Fruit fly (Drosophila melanogaster): ENCODE measurements around the gene Sdic3.
A peak's percentile ranks its signal among the peaks of the same experiment; 100 is the strongest.

Gene Sdic3

dm6 chrX:20235794-20236513 lies 41.9 kb upstream of the Sdic3 start, which contains the start of gene sw (continued):
- TF ChIP-seq CG8359 (GFP tag; optimal IDR thresholded peaks at IDR 0.05; ENCODE audit: borderline replicate concordance) (no peak), ewg (GFP tag; optimal IDR thresholded peaks at IDR 0.05) (peak; percentile 33), CG10959 (GFP tag; IDR thresholded peaks at IDR 0.05) (no peak), zfh1 (GFP tag; IDR thresholded peaks at IDR 0.05) (peak; percentile 77), Dref (GFP tag; IDR thresholded peaks at IDR 0.05) (peak; percentile 54), CG2129 (GFP tag; IDR thresholded peaks at IDR 0.05; ENCODE audit: partially characterized antibody) (peak; percentile 75), Kr (GFP tag; optimal IDR thresholded peaks at IDR 0.05) (no peak), CG11093 (GFP tag; IDR thresholded peaks at IDR 0.05) (peak; percentile 69; the same call in 2 of the 3 replicates), CG15601 (tag; optimal IDR thresholded peaks at IDR 0.05) (peak; percentile 47), inv (GFP tag; IDR thresholded peaks at IDR 0.05; ENCODE audit: partially characterized antibody) (peak; percentile 95), CG12104 (GFP tag; optimal IDR thresholded peaks at IDR 0.05) (no peak), CG9437 (GFP tag; optimal IDR thresholded peaks at IDR 0.05) (peak; percentile 6), CG8944 (GFP tag; optimal IDR thresholded peaks at IDR 0.05) (peak; percentile 54), CG2202 (tag; optimal IDR thresholded peaks at IDR 0.05) (peak; percentile 6), nau (GFP tag; optimal IDR thresholded peaks at IDR 0.05) (no peak), chn (GFP tag; optimal IDR thresholded peaks at IDR 0.05) (peak; percentile 41), CG6254 (GFP tag; optimal IDR thresholded peaks at IDR 0.05) (no peak), NfI (GFP tag; optimal IDR thresholded peaks at IDR 0.05) (peak; percentile 61), cas (GFP tag; IDR thresholded peaks at IDR 0.05) (peak; percentile 77), CG12299 (tag; optimal IDR thresholded peaks at IDR 0.05) (peak; percentile 28), CG9932 (GFP tag; IDR thresholded peaks at IDR 0.05) (peak; percentile 92), tll (GFP tag; optimal IDR thresholded peaks at IDR 0.05) (peak; percentile 49 to 71), CG6854 (GFP tag; optimal IDR thresholded peaks at IDR 0.05) (no peak), maf-S (GFP tag; optimal IDR thresholded peaks at IDR 0.05) (no peak), insv (GFP tag; optimal IDR thresholded peaks at IDR 0.05) (no peak), so (GFP tag; IDR thresholded peaks at IDR 0.05) (no peak), abd-A (tag; optimal IDR thresholded peaks at IDR 0.05) (no peak), CG7963 (GFP tag; IDR thresholded peaks at IDR 0.05; ENCODE audit: partially characterized antibody) (peak; percentile 80), CG12219 (GFP tag; optimal IDR thresholded peaks at IDR 0.05) (peak; percentile 18), ken (GFP tag; IDR thresholded peaks at IDR 0.05) (0 out of 3 replicates have a peak, but pooled peaks have one; percentile 49), pros (GFP tag; optimal IDR thresholded peaks at IDR 0.05) (no peak), vvl (GFP tag; IDR thresholded peaks at IDR 0.05) (peak; percentile 54), CG1024 (GFP tag; IDR thresholded peaks at IDR 0.05) (no peak), nerfin-2 (GFP tag; IDR thresholded peaks at IDR 0.05; ENCODE audit: partially characterized antibody) (peak; percentile 75), tin (GFP tag; optimal IDR thresholded peaks at IDR 0.05) (peak; percentile 59), CG3163 (GFP tag; optimal IDR thresholded peaks at IDR 0.05) (peak; percentile 46), NFAT (GFP tag; IDR thresholded peaks at IDR 0.05) (peak; percentile 77), CG7839 (tag; optimal IDR thresholded peaks at IDR 0.05) (peak; percentile 63), Mad (GFP tag; optimal IDR thresholded peaks at IDR 0.05) (peak; percentile 45), gro (GFP tag; optimal IDR thresholded peaks at IDR 0.05) (peak; percentile 23), Vsx1 (GFP tag; optimal IDR thresholded peaks at IDR 0.05) (no peak), run (tag; optimal IDR thresholded peaks at IDR 0.05) (no peak), Hey (tag; optimal IDR thresholded peaks at IDR 0.05) (no peak), Bgb (GFP tag; IDR thresholded peaks at IDR 0.05; ENCODE audit: partially characterized antibody) (peak; percentile 87), CG14710 (tag; optimal IDR thresholded peaks at IDR 0.05) (peak; percentile 69), CG10274 (GFP tag; optimal IDR thresholded peaks at IDR 0.05) (no peak), BEAF-32 (GFP tag; optimal IDR thresholded peaks at IDR 0.05) (peak; percentile 94), CG17802 (tag; optimal IDR thresholded peaks at IDR 0.05) (peak; percentile 8)
